Worm (Caenorhabditis elegans): ENCODE data around the gene M02D8.7.

Gene M02D8.7

ce11 chrX:8713754-8714295 is 29.0 kb downstream of the M02D8.7 start, which contains the start of gene F53A9.6:
Gene F53A9.6, minus strand, starts transcription at chrX:8713804.
- TF ChIP-seq elt-2 (tag; optimal IDR thresholded peaks at IDR 0.05) (no peak), ceh-14 (tag; optimal IDR thresholded peaks at IDR 0.05) (no peak), gmeb-2 (tag; optimal IDR thresholded peaks at IDR 0.05) (no peak), ets-4 (tag; optimal IDR thresholded peaks at IDR 0.05) (no peak), ztf-16 (tag; optimal IDR thresholded peaks at IDR 0.05) (no peak), C38D4.7 (GFP tag; optimal IDR thresholded peaks at IDR 0.05) (no peak), unc-86 (tag; optimal IDR thresholded peaks at IDR 0.05) (no peak), nhr-11 (tag; optimal IDR thresholded peaks at IDR 0.05) (no peak), T23F11.4 (GFP tag; optimal IDR thresholded peaks at IDR 0.05) (no peak), lim-6 (tag; optimal IDR thresholded peaks at IDR 0.05) (no peak)

- TF ChIP-seq gmeb-2 (tag; optimal IDR thresholded peaks at IDR 0.05) (no peak), pqm-1 (tag; optimal IDR thresholded peaks at IDR 0.05) (no peak), ets-4 (tag; optimal IDR thresholded peaks at IDR 0.05) (no peak), ceh-30 (tag; optimal IDR thresholded peaks at IDR 0.05) (no peak), ztf-16 (tag; optimal IDR thresholded peaks at IDR 0.05) (no peak), unc-42 (tag; optimal IDR thresholded peaks at IDR 0.05) (no peak), hlh-8 (tag; optimal IDR thresholded peaks at IDR 0.05) (no peak), K09A11.1 (tag; optimal IDR thresholded peaks at IDR 0.05; ENCODE audit: insufficient read depth) (no peak), ceh-31 (tag; optimal IDR thresholded peaks at IDR 0.05) (no peak), eyg-1 (tag; optimal IDR thresholded peaks at IDR 0.05) (no peak), elt-4 (tag; optimal IDR thresholded peaks at IDR 0.05) (no peak), pax-1 (tag; optimal IDR thresholded peaks at IDR 0.05) (no peak), ama-1 (optimal IDR thresholded peaks at IDR 0.05) (no peak), ceh-48 (tag; optimal IDR thresholded peaks at IDR 0.05) (no peak), ref-2 (tag; optimal IDR thresholded peaks at IDR 0.05) (no peak), ceh-9 (tag; optimal IDR thresholded peaks at IDR 0.05) (no peak)
Measured at ce11 chrX:8712662-8713061, 30.1 kb downstream of the M02D8.7 start.

DNA sequence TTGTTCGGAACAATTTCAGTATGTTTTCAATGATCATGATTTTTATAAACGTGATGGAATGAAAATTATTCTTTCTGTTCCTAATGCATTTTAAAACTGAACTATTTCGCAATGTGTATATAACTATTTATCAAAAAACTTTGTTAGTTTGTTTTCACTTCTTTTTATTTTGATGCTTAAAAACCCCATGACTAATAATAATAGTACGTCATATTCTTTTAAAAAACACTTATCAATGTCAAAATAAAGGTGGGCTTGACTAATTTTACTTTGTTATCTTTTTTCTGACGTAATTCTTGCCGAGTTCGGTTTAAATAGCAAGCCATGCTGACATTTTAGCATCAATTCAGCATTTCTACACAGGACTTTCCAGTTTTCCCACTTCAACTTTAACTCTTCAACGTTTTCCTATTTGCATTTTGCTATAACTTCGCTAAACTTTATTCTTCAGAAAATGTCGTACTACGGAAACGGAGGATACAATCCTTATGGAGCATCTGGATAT is 31.6 kb downstream of the M02D8.7 start, which contains the start of gene F53A9.1:
Gene F53A9.1, plus strand, starts transcription at position 455 of the 505 bp plus-strand sequence.
- TF ChIP-seq sox-2 (GFP tag; IDR thresholded peaks at IDR 0.05) (no peak), ceh-22 (tag; optimal IDR thresholded peaks at IDR 0.05) (no peak), tbx-2 (tag; optimal IDR thresholded peaks at IDR 0.05) (no peak), dmd-4 (tag; optimal IDR thresholded peaks at IDR 0.05; ENCODE audit: borderline replicate concordance) (no peak), ceh-30 (tag; optimal IDR thresholded peaks at IDR 0.05) (no peak), Y22D7AL.16 (tag; optimal IDR thresholded peaks at IDR 0.05) (no peak)

- TF ChIP-seq sox-2 (GFP tag; IDR thresholded peaks at IDR 0.05) (no peak), ama-1 (optimal IDR thresholded peaks at IDR 0.05) (no peak), pros-1 (tag; optimal IDR thresholded peaks at IDR 0.05) (no peak), T23F11.4 (GFP tag; optimal IDR thresholded peaks at IDR 0.05) (no peak), hlh-13 (GFP tag; optimal IDR thresholded peaks at IDR 0.05) (no peak)
Measured at ce11 chrX:8709424-8709823, 33.4 kb downstream of the M02D8.7 start, which contains the start of gene kreg-1. Gene kreg-1, plus strand, starts transcription at chrX:8709764.

ce11 chrX:8708053-8708452 is 34.7 kb downstream of the M02D8.7 start, which contains the start of gene F53A9.3:
Gene F53A9.3, plus strand, starts transcription at chrX:8708353.
- TF ChIP-seq dve-1 (tag; optimal IDR thresholded peaks at IDR 0.05) (no peak), unc-86 (tag; optimal IDR thresholded peaks at IDR 0.05) (no peak), mec-3 (tag; optimal IDR thresholded peaks at IDR 0.05; ENCODE audit: borderline replicate concordance) (no peak), ceh-30 (tag; optimal IDR thresholded peaks at IDR 0.05) (no peak), unc-42 (tag; optimal IDR thresholded peaks at IDR 0.05) (no peak), ceh-2 (tag; optimal IDR thresholded peaks at IDR 0.05) (no peak), ceh-48 (tag; optimal IDR thresholded peaks at IDR 0.05) (no peak)

All from whole organism, late embryonic.